Worm (Caenorhabditis elegans): ENCODE data around the gene str-103.

The str-103 gene

ce11 chrV:16100103-16100730, 18.3 kb downstream of the str-103 start, which contains the start of gene cth-1:
Gene cth-1 (plus strand): TSS chrV:16100680.
- no peak for TF ChIP-seq ztf-23 (GFP tag; IDR thresholded peaks at IDR 0.05)
- no peak for TF ChIP-seq tab-1 (GFP tag; IDR thresholded peaks at IDR 0.05)
- TF ChIP-seq T22C8.4 (GFP tag; IDR thresholded peaks at IDR 0.05): no peak
- no peak for TF ChIP-seq med-1 (GFP tag; optimal IDR thresholded peaks at IDR 0.05; ENCODE audit: insufficient read depth)
- TF ChIP-seq ztf-29 (GFP tag; IDR thresholded peaks at IDR 0.05): no peak
- no peak for TF ChIP-seq ref-1 (GFP tag; conservative IDR thresholded peaks at IDR 0.05)
- no peak for TF ChIP-seq klf-2 (GFP tag; conservative IDR thresholded peaks at IDR 0.05)
- no peak for TF ChIP-seq cog-1 (tag; optimal IDR thresholded peaks at IDR 0.05)
- no peak for TF ChIP-seq flt-1 (GFP tag; IDR thresholded peaks at IDR 0.05)

ce11 chrV:16099441-16099840, 19.1 kb downstream of the str-103 start, which contains the start of gene str-7:
Gene str-7 (minus strand): TSS chrV:16099541.
- TF ChIP-seq klf-2 (GFP tag; conservative IDR thresholded peaks at IDR 0.05): no peak
- no peak for TF ChIP-seq flt-1 (GFP tag; IDR thresholded peaks at IDR 0.05)
- TF ChIP-seq tab-1 (GFP tag; IDR thresholded peaks at IDR 0.05): no peak
- TF ChIP-seq ref-1 (GFP tag; conservative IDR thresholded peaks at IDR 0.05): no peak
- no peak for TF ChIP-seq ztf-29 (GFP tag; IDR thresholded peaks at IDR 0.05)
- no peak for TF ChIP-seq T22C8.4 (GFP tag; IDR thresholded peaks at IDR 0.05)
- no peak for TF ChIP-seq med-1 (GFP tag; optimal IDR thresholded peaks at IDR 0.05; ENCODE audit: insufficient read depth)
- no peak for TF ChIP-seq cog-1 (tag; optimal IDR thresholded peaks at IDR 0.05)
- TF ChIP-seq ztf-23 (GFP tag; IDR thresholded peaks at IDR 0.05): no peak

ce11 chrV:16094862-16095261, 23.6 kb downstream of the str-103 start:
- TF ChIP-seq cog-1 (tag; optimal IDR thresholded peaks at IDR 0.05): no peak
- TF ChIP-seq ztf-23 (GFP tag; IDR thresholded peaks at IDR 0.05): no peak
- no peak for TF ChIP-seq tab-1 (GFP tag; IDR thresholded peaks at IDR 0.05)
- TF ChIP-seq T22C8.4 (GFP tag; IDR thresholded peaks at IDR 0.05): no peak
- no peak for TF ChIP-seq flt-1 (GFP tag; IDR thresholded peaks at IDR 0.05)
- TF ChIP-seq ref-1 (GFP tag; conservative IDR thresholded peaks at IDR 0.05): no peak
- TF ChIP-seq ztf-29 (GFP tag; IDR thresholded peaks at IDR 0.05): no peak
- TF ChIP-seq med-1 (GFP tag; optimal IDR thresholded peaks at IDR 0.05; ENCODE audit: insufficient read depth): no peak
- TF ChIP-seq klf-2 (GFP tag; conservative IDR thresholded peaks at IDR 0.05): no peak

ce11 chrV:16094284-16094683, 24.2 kb downstream of the str-103 start, which contains the start of gene F22B8.7:
Gene F22B8.7 (plus strand): TSS chrV:16094584.
- TF ChIP-seq ztf-23 (GFP tag; IDR thresholded peaks at IDR 0.05): no peak

- TF ChIP-seq T22C8.4 (GFP tag; IDR thresholded peaks at IDR 0.05): no peak
- TF ChIP-seq med-1 (GFP tag; optimal IDR thresholded peaks at IDR 0.05; ENCODE audit: insufficient read depth): no peak
- TF ChIP-seq cog-1 (tag; optimal IDR thresholded peaks at IDR 0.05): no peak
- TF ChIP-seq ref-1 (GFP tag; conservative IDR thresholded peaks at IDR 0.05): no peak
- no peak for TF ChIP-seq klf-2 (GFP tag; conservative IDR thresholded peaks at IDR 0.05)
- TF ChIP-seq ztf-29 (GFP tag; IDR thresholded peaks at IDR 0.05): no peak
- no peak for TF ChIP-seq tab-1 (GFP tag; IDR thresholded peaks at IDR 0.05)
- no peak for TF ChIP-seq flt-1 (GFP tag; IDR thresholded peaks at IDR 0.05)
- TF ChIP-seq ztf-23 (GFP tag; IDR thresholded peaks at IDR 0.05): no peak
Measured at ce11 chrV:16090685-16091084, 27.8 kb downstream of the str-103 start, which contains the start of gene F22B8.3. Gene F22B8.3 (plus strand): TSS chrV:16090985.

ce11 chrV:16080678-16081077, 37.8 kb downstream of the str-103 start:
- TF ChIP-seq klf-2 (GFP tag; conservative IDR thresholded peaks at IDR 0.05): no peak
- no peak for TF ChIP-seq ztf-29 (GFP tag; IDR thresholded peaks at IDR 0.05)
- TF ChIP-seq flt-1 (GFP tag; IDR thresholded peaks at IDR 0.05): no peak

ce11 chrV:16080039-16080438, 38.5 kb downstream of the str-103 start:
- TF ChIP-seq cog-1 (tag; optimal IDR thresholded peaks at IDR 0.05): no peak

- TF ChIP-seq cog-1 (tag; optimal IDR thresholded peaks at IDR 0.05) (no peak), med-1 (GFP tag; optimal IDR thresholded peaks at IDR 0.05; ENCODE audit: insufficient read depth) (no peak), tab-1 (GFP tag; IDR thresholded peaks at IDR 0.05) (no peak), T22C8.4 (GFP tag; IDR thresholded peaks at IDR 0.05) (no peak), ztf-23 (GFP tag; IDR thresholded peaks at IDR 0.05) (no peak), ztf-29 (GFP tag; IDR thresholded peaks at IDR 0.05) (no peak)
Measured at ce11 chrV:16075250-16075709, 43.2 kb downstream of the str-103 start, which contains the start of the genes F14H3.12 and srj-29. Gene F14H3.12 (minus strand): TSS chrV:16075323. Gene srj-29 (plus strand): TSS chrV:16075659.

- TF ChIP-seq T22C8.4 (GFP tag; IDR thresholded peaks at IDR 0.05): no peak
- no peak for TF ChIP-seq tab-1 (GFP tag; IDR thresholded peaks at IDR 0.05)
- no peak for TF ChIP-seq ztf-23 (GFP tag; IDR thresholded peaks at IDR 0.05)
- no peak for TF ChIP-seq ztf-29 (GFP tag; IDR thresholded peaks at IDR 0.05)
- TF ChIP-seq ref-1 (GFP tag; conservative IDR thresholded peaks at IDR 0.05): no peak
- TF ChIP-seq med-1 (GFP tag; optimal IDR thresholded peaks at IDR 0.05; ENCODE audit: insufficient read depth): no peak
- no peak for TF ChIP-seq cog-1 (tag; optimal IDR thresholded peaks at IDR 0.05)
- TF ChIP-seq klf-2 (GFP tag; conservative IDR thresholded peaks at IDR 0.05): no peak
- TF ChIP-seq flt-1 (GFP tag; IDR thresholded peaks at IDR 0.05): no peak
Measured at ce11 chrV:16073856-16074255, 44.6 kb downstream of the str-103 start, which contains the start of gene srj-10. Gene srj-10 (minus strand): TSS chrV:16073956.

- TF ChIP-seq ref-1 (GFP tag; conservative IDR thresholded peaks at IDR 0.05) (no peak), ztf-29 (GFP tag; IDR thresholded peaks at IDR 0.05) (no peak), tab-1 (GFP tag; IDR thresholded peaks at IDR 0.05) (no peak), cog-1 (tag; optimal IDR thresholded peaks at IDR 0.05) (no peak), med-1 (GFP tag; optimal IDR thresholded peaks at IDR 0.05; ENCODE audit: insufficient read depth) (no peak), klf-2 (GFP tag; conservative IDR thresholded peaks at IDR 0.05) (no peak), flt-1 (GFP tag; IDR thresholded peaks at IDR 0.05) (no peak), T22C8.4 (GFP tag; IDR thresholded peaks at IDR 0.05) (no peak), ztf-23 (GFP tag; IDR thresholded peaks at IDR 0.05) (no peak)
Measured at ce11 chrV:16071167-16071566, 47.3 kb downstream of the str-103 start, which contains the start of gene nhr-176. Gene nhr-176 (plus strand): TSS chrV:16071325.

Data from whole organism, midembryonic.